Fruit fly (Drosophila melanogaster): ENCODE data around the gene CG11756.

CG11756 gene

DNA sequence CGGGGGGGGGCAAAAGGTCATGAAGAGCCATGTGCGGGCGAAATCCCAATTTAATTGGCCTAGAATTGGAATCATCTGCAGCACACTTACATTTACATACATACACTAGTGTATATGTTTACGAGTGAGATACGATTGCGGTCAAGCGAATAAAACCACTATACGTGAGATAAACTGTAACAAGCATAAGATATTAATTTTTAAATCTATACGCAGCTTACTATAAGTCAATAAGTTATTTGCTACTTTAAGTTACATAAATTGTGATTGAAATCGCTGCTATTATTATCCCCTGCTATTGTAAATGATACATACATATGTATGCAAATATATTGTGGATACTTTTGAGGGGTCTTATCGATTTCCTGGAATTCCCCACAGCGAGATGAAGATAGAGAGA lies 31.2 kb downstream of the CG11756 start (continued):
- TF ChIP-seq Blimp-1 (GFP tag; optimal IDR thresholded peaks at IDR 0.05) (peak; percentile 32), CrebB (tag; optimal IDR thresholded peaks at IDR 0.05) (peak; percentile 21), CTCF (GFP tag; optimal IDR thresholded peaks at IDR 0.05) (no peak), HLH54F (GFP tag; optimal IDR thresholded peaks at IDR 0.05) (no peak), NC2α (GFP tag; optimal IDR thresholded peaks at IDR 0.05) (no peak), Fer1 (GFP tag; optimal IDR thresholded peaks at IDR 0.05) (peak; percentile 65), CG11398 (GFP tag; optimal IDR thresholded peaks at IDR 0.05) (no peak), vnd (GFP tag; IDR thresholded peaks at IDR 0.05; ENCODE audit: partially characterized antibody) (no peak), CG7357 (GFP tag; IDR thresholded peaks at IDR 0.05) (no peak), CG4328 (GFP tag; optimal IDR thresholded peaks at IDR 0.05) (no peak), D19B (GFP tag; optimal IDR thresholded peaks at IDR 0.05) (no peak), Nf-YB (GFP tag; optimal IDR thresholded peaks at IDR 0.05) (no peak), Fer3 (tag; optimal IDR thresholded peaks at IDR 0.05) (peak; percentile 61), Fer2 (tag; optimal IDR thresholded peaks at IDR 0.05) (peak; percentile 29), CG12769 (tag; optimal IDR thresholded peaks at IDR 0.05) (peak; percentile 80), CG31365 (tag; optimal IDR thresholded peaks at IDR 0.05) (no peak), salm (tag; optimal IDR thresholded peaks at IDR 0.05) (no peak), slou (GFP tag; optimal IDR thresholded peaks at IDR 0.05) (no peak), bowl (GFP tag; IDR thresholded peaks at IDR 0.05) (no peak), gt (GFP tag; IDR thresholded peaks at IDR 0.05) (no peak), fru (optimal IDR thresholded peaks at IDR 0.05) (no peak), lilli (GFP tag; optimal IDR thresholded peaks at IDR 0.05) (peak; percentile 36), onecut (GFP tag; IDR thresholded peaks at IDR 0.05) (0 out of 2 replicates have a peak, but pooled peaks have one; percentile 18), Camta (GFP tag; optimal IDR thresholded peaks at IDR 0.05) (peak; percentile 8), Abd-B (GFP tag; optimal IDR thresholded peaks at IDR 0.05) (peak; percentile 23), CG17829 (tag; optimal IDR thresholded peaks at IDR 0.05) (peak; percentile 25), hkb (optimal IDR thresholded peaks at IDR 0.05) (no peak), hkb (GFP tag; IDR thresholded peaks at IDR 0.05) (peak; percentile 70), CG3995 (GFP tag; optimal IDR thresholded peaks at IDR 0.05) (no peak), CG4617 (GFP tag; optimal IDR thresholded peaks at IDR 0.05; ENCODE audit: borderline replicate concordance) (no peak), gsb-n (tag; optimal IDR thresholded peaks at IDR 0.05) (no peak), CG6765 (GFP tag; optimal IDR thresholded peaks at IDR 0.05) (peak; percentile 1), CG12219 (GFP tag; optimal IDR thresholded peaks at IDR 0.05) (peak; percentile 19), Dref (GFP tag; IDR thresholded peaks at IDR 0.05) (no peak), cwo (GFP tag; optimal IDR thresholded peaks at IDR 0.05) (peak; percentile 45), CG16863 (GFP tag; optimal IDR thresholded peaks at IDR 0.05) (no peak), Bdp1 (GFP tag; optimal IDR thresholded peaks at IDR 0.05) (no peak), CG10274 (GFP tag; optimal IDR thresholded peaks at IDR 0.05) (no peak), Ets97D (GFP tag; optimal IDR thresholded peaks at IDR 0.05) (no peak), Oaz (GFP tag; IDR thresholded peaks at IDR 0.05) (peak; percentile 40; the same call in 1 of the 2 replicates), CG10654 (GFP tag; optimal IDR thresholded peaks at IDR 0.05) (no peak), CG2120 (GFP tag; optimal IDR thresholded peaks at IDR 0.05) (peak; percentile 39), abd-A (tag; optimal IDR thresholded peaks at IDR 0.05) (no peak), CG8478 (optimal IDR thresholded peaks at IDR 0.05) (no peak), luna (GFP tag; optimal IDR thresholded peaks at IDR 0.05) (no peak), Sry-δ (GFP tag; optimal IDR thresholded peaks at IDR 0.05) (no peak), kni (GFP tag; optimal IDR thresholded peaks at IDR 0.05) (no peak), emc (GFP tag; optimal IDR thresholded peaks at IDR 0.05) (no peak), HLH4C (GFP tag; IDR thresholded peaks at IDR 0.05; ENCODE audit: partially characterized antibody) (no peak), CG9876 (GFP tag; optimal IDR thresholded peaks at IDR 0.05) (no peak), CG14441 (GFP tag; IDR thresholded peaks at IDR 0.05) (peak; percentile 60), Bteb2 (GFP tag; optimal IDR thresholded peaks at IDR 0.05) (peak; percentile 6), gfzf (GFP tag; optimal IDR thresholded peaks at IDR 0.05) (no peak)
